Fruit fly (Drosophila melanogaster) whole organism, embryonic: Measurements from ENCODE around the gene CG5498.

Experiments used
- Antp ChIP-seq: fragments of 200-800 bp; sonication (Bioruptor generic); optimal IDR thresholded peaks from 3 replicates; lab custom pipeline; 2016; ENCODE audit warnings: missing biosample characterization, missing genetic modification characterization
- B-H1 ChIP-seq: fragments of 200-800 bp; sonication (Bioruptor generic); IDR thresholded peaks from 3 replicates; pipeline ENCODE4 v1.3.6; 2022; ENCODE audit warnings: missing biosample characterization, missing genetic modification characterization
- CG10366 ChIP-seq: fragments of 200-800 bp; sonication (Bioruptor generic); IDR thresholded peaks from 2 replicates; pipeline ENCODE4 v1.3.6; 2022; ENCODE audit warnings: missing biosample characterization, missing genetic modification characterization
- CG11560 ChIP-seq: fragments of 200-800 bp; sonication (Bioruptor generic); IDR thresholded peaks from 3 replicates; pipeline ENCODE4 v1.3.6; 2022; ENCODE audit warnings: missing biosample characterization, missing genetic modification characterization
- CG13424 ChIP-seq: fragments of 200-800 bp; sonication (Bioruptor generic); optimal IDR thresholded peaks from 2 replicates; lab custom pipeline; 2019; ENCODE audit warnings: missing biosample characterization, mild to moderate bottlenecking, missing genetic modification characterization, moderate library complexity
- CG13624 ChIP-seq: fragments of 200-800 bp; sonication (Bioruptor generic); optimal IDR thresholded peaks from 2 replicates; lab custom pipeline; 2016; ENCODE audit warnings: missing biosample characterization, missing genetic modification characterization
- CG15011 ChIP-seq: fragments of 200-800 bp; sonication (Bioruptor generic); optimal IDR thresholded peaks from 3 replicates; lab custom pipeline; 2018; ENCODE audit warnings: missing biosample characterization, mild to moderate bottlenecking, missing genetic modification characterization
- CG15479 ChIP-seq: fragments of 200-800 bp; sonication (Bioruptor generic); optimal IDR thresholded peaks from 3 replicates; lab custom pipeline; 2019; ENCODE audit warnings: missing biosample characterization, mild to moderate bottlenecking, missing genetic modification characterization, moderate library complexity
- CG16779 ChIP-seq: fragments of 200-800 bp; sonication (Bioruptor generic); IDR thresholded peaks from 2 replicates; pipeline ENCODE4 v1.3.6; 2022; ENCODE audit warnings: missing biosample characterization, missing genetic modification characterization
- CG16815 ChIP-seq: fragments of 200-800 bp; sonication (Bioruptor generic); optimal IDR thresholded peaks from 3 replicates; lab custom pipeline; 2017; ENCODE audit warnings: missing biosample characterization, mild to moderate bottlenecking, missing genetic modification characterization
- CG17568 ChIP-seq: fragments of 200-800 bp; sonication (Bioruptor generic); optimal IDR thresholded peaks from 2 replicates; lab custom pipeline; 2018; ENCODE audit warnings: missing biosample characterization, mild to moderate bottlenecking, missing genetic modification characterization, moderate library complexity
- CG18619 ChIP-seq: fragments of 200-800 bp; sonication (Bioruptor generic); optimal IDR thresholded peaks from 3 replicates; lab custom pipeline; 2017; ENCODE audit warnings: missing biosample characterization, mild to moderate bottlenecking, missing genetic modification characterization
- CG2202 ChIP-seq: fragments of 200-800 bp; sonication (Bioruptor generic); optimal IDR thresholded peaks from 2 replicates; lab custom pipeline; 2018; ENCODE audit warnings: missing biosample characterization, mild to moderate bottlenecking, missing genetic modification characterization
- CG30020 ChIP-seq: fragments of 200-800 bp; optimal IDR thresholded peaks from 2 replicates; lab custom pipeline; 2019; ENCODE audit warnings: missing biosample characterization, mild to moderate bottlenecking, missing genetic modification characterization, moderate library complexity
- CG30431 ChIP-seq: fragments of 200-800 bp; sonication (Bioruptor generic); optimal IDR thresholded peaks from 2 replicates; lab custom pipeline; 2017; ENCODE audit warnings: missing biosample characterization, missing genetic modification characterization
- CG3065 ChIP-seq: fragments of 200-800 bp; sonication (Bioruptor generic); optimal IDR thresholded peaks from 2 replicates; lab custom pipeline; 2016; ENCODE audit warnings: missing biosample characterization, missing genetic modification characterization
- CG31441 ChIP-seq: fragments of 200-800 bp; sonication (Bioruptor generic); IDR thresholded peaks from 2 replicates; pipeline ENCODE4 v1.3.6; 2022; ENCODE audit warnings: missing biosample characterization, missing genetic modification characterization
- CG32767 ChIP-seq: fragments of 200-800 bp; sonication (Bioruptor generic); IDR thresholded peaks from 2 replicates; pipeline ENCODE4 v1.3.6; 2022; ENCODE audit warnings: missing biosample characterization, missing genetic modification characterization
- CG4424 ChIP-seq: fragments of 200-800 bp; sonication (Bioruptor generic); optimal IDR thresholded peaks from 3 replicates; lab custom pipeline; 2016; ENCODE audit warnings: missing biosample characterization, missing genetic modification characterization
- CG4820 ChIP-seq: fragments of 200-800 bp; sonication (Bioruptor generic); optimal IDR thresholded peaks from 3 replicates; lab custom pipeline; 2016; ENCODE audit warnings: missing biosample characterization, missing genetic modification characterization
- CG6689 ChIP-seq: fragments of 200-800 bp; sonication (Bioruptor generic); IDR thresholded peaks from 2 replicates; pipeline ENCODE4 v1.3.6; 2022; ENCODE audit warnings: missing biosample characterization, missing genetic modification characterization
- CG7357 ChIP-seq: fragments of 200-800 bp; sonication (Bioruptor generic); IDR thresholded peaks from 3 replicates; pipeline ENCODE4 v1.3.6; 2022; ENCODE audit warnings: missing biosample characterization, missing genetic modification characterization
- Ets65A ChIP-seq: fragments of 200-800 bp; sonication (Bioruptor generic); peaks from one replicate; lab custom pipeline; 2016; ENCODE audit warnings: missing biosample characterization, missing genetic modification characterization
- Gsc ChIP-seq: fragments of 200-800 bp; sonication (Bioruptor generic); IDR thresholded peaks from 2 replicates; pipeline ENCODE4 v1.3.6; 2022; ENCODE audit warnings: missing biosample characterization, missing genetic modification characterization
- HHEX ChIP-seq: fragments of 200-800 bp; sonication (Bioruptor generic); optimal IDR thresholded peaks from 3 replicates; lab custom pipeline; 2017; ENCODE audit warnings: missing biosample characterization, mild to moderate bottlenecking, missing genetic modification characterization, missing genetic modification reagents
- Max ChIP-seq: fragments of 200-800 bp; sonication (Bioruptor generic); optimal IDR thresholded peaks from 2 replicates; lab custom pipeline; 2016; ENCODE audit warnings: missing biosample characterization, mild to moderate bottlenecking, missing genetic modification characterization
- NC2α ChIP-seq: fragments of 200-800 bp; sonication (Bioruptor generic); optimal IDR thresholded peaks from 2 replicates; lab custom pipeline; 2016; ENCODE audit warnings: missing biosample characterization, missing genetic modification characterization
- NC2β ChIP-seq: fragments of 200-800 bp; sonication (Bioruptor generic); optimal IDR thresholded peaks from 2 replicates; lab custom pipeline; 2016; ENCODE audit warnings: missing biosample characterization, missing genetic modification characterization
- Neu2 ChIP-seq: fragments of 200-800 bp; sonication (Bioruptor generic); optimal IDR thresholded peaks from 3 replicates; lab custom pipeline; 2016; ENCODE audit warnings: missing biosample characterization, missing genetic modification characterization, borderline replicate concordance
- Rfx ChIP-seq: fragments of 200-800 bp; sonication (Bioruptor generic); IDR thresholded peaks from 2 replicates; pipeline ENCODE4 v1.3.6; 2022; ENCODE audit warnings: missing biosample characterization, missing genetic modification characterization
- TFAM ChIP-seq: fragments of 200-800 bp; sonication (Bioruptor generic); optimal IDR thresholded peaks from 2 replicates; lab custom pipeline; 2017; ENCODE audit warnings: missing biosample characterization, missing genetic modification characterization, inconsistent platforms
- ab ChIP-seq: fragments of 200-800 bp; sonication (Bioruptor generic); optimal IDR thresholded peaks from 2 replicates; lab custom pipeline; 2016; ENCODE audit warnings: missing biosample characterization, missing genetic modification characterization
- bbx ChIP-seq: fragments of 200-800 bp; sonication (Bioruptor generic); IDR thresholded peaks from 2 replicates; pipeline ENCODE4 v1.3.6; 2022; ENCODE audit warnings: missing biosample characterization, missing genetic modification characterization; ENCODE audit not compliant: partially characterized antibody
- fru ChIP-seq: fragments of >200 bp; optimal IDR thresholded peaks from 2 replicates; lab custom pipeline; 2017
- gcm ChIP-seq: fragments of 200-800 bp; sonication (Bioruptor generic); optimal IDR thresholded peaks from 2 replicates; lab custom pipeline; 2019; ENCODE audit warnings: missing biosample characterization, mild to moderate bottlenecking, missing genetic modification characterization, moderate library complexity
- grn ChIP-seq: fragments of 200-800 bp; sonication (Bioruptor generic); optimal IDR thresholded peaks from 3 replicates; lab custom pipeline; 2017; ENCODE audit warnings: missing biosample characterization, missing genetic modification characterization
- gt ChIP-seq: fragments of 200-800 bp; sonication (Bioruptor generic); IDR thresholded peaks from 2 replicates; pipeline ENCODE4 v1.3.6; 2022; ENCODE audit warnings: missing biosample characterization, missing genetic modification characterization
- hbn ChIP-seq: fragments of 200-800 bp; sonication (Bioruptor generic); IDR thresholded peaks from 2 replicates; pipeline ENCODE4 v1.3.6; 2022; ENCODE audit warnings: missing biosample characterization, missing genetic modification characterization; ENCODE audit not compliant: partially characterized antibody
- inv ChIP-seq: fragments of 200-800 bp; sonication (Bioruptor generic); IDR thresholded peaks from 2 replicates; pipeline ENCODE4 v1.3.6; 2022; ENCODE audit warnings: missing biosample characterization, missing genetic modification characterization; ENCODE audit not compliant: partially characterized antibody
- kah ChIP-seq: fragments of 200-800 bp; sonication (Bioruptor generic); optimal IDR thresholded peaks from 2 replicates; lab custom pipeline; 2018; ENCODE audit warnings: missing biosample characterization, mild to moderate bottlenecking, missing genetic modification characterization
- pan ChIP-seq, 4 experiments: fragments of >200 bp in 3 of 4; fragments of 200-800 bp in 1 of 4; sonication (Bioruptor generic) in 1 of 4; optimal IDR thresholded peaks in 3 of 4; IDR thresholded peaks in 1 of 4; 2 replicates each; pipeline versions ENCODE4 v1.3.6 to Lab custom; 2017 to 2022; ENCODE audit warnings: missing biosample characterization in 2 of 4, missing genetic modification characterization in 2 of 4, mixed read lengths in 1 of 4
- prd ChIP-seq, 3 experiments: fragments of >200 bp in 2 of 3; fragments of 200-800 bp in 1 of 3; sonication (Bioruptor generic) in 1 of 3; optimal IDR thresholded peaks in 2 of 3; IDR thresholded peaks in 1 of 3; 2 replicates in 2 of 3; 3 replicates in 1 of 3; pipeline versions ENCODE4 v1.3.6 to Lab custom; 2017 to 2022; ENCODE audit warnings: missing biosample characterization in 1 of 3, missing genetic modification characterization in 1 of 3
- pros ChIP-seq: fragments of 200-800 bp; sonication (Bioruptor generic); optimal IDR thresholded peaks from 3 replicates; lab custom pipeline; 2019; ENCODE audit warnings: missing biosample characterization, mild to moderate bottlenecking, missing genetic modification characterization, moderate library complexity
- pum ChIP-seq: fragments of 200-800 bp; sonication (Bioruptor generic); optimal IDR thresholded peaks from 2 replicates; lab custom pipeline; 2016; ENCODE audit warnings: missing biosample characterization, missing genetic modification characterization
- salm ChIP-seq: fragments of 200-800 bp; sonication (Bioruptor generic); optimal IDR thresholded peaks from 2 replicates; lab custom pipeline; 2018; ENCODE audit warnings: missing biosample characterization, mild to moderate bottlenecking, missing genetic modification characterization
- scrt ChIP-seq: fragments of 200-800 bp; sonication (Bioruptor generic); optimal IDR thresholded peaks from 2 replicates; lab custom pipeline; 2018; ENCODE audit warnings: missing biosample characterization, mild to moderate bottlenecking, missing genetic modification characterization, moderate library complexity
- slou ChIP-seq: fragments of 200-800 bp; sonication (Bioruptor generic); optimal IDR thresholded peaks from 3 replicates; lab custom pipeline; 2016; ENCODE audit warnings: missing biosample characterization, missing genetic modification characterization
- sr ChIP-seq: fragments of 200-800 bp; sonication (Bioruptor generic); IDR thresholded peaks from 3 replicates; pipeline ENCODE4 v1.3.6; 2022; ENCODE audit warnings: missing biosample characterization, missing genetic modification characterization
- sug ChIP-seq: fragments of 200-800 bp; optimal IDR thresholded peaks from 2 replicates; lab custom pipeline; 2019; ENCODE audit warnings: missing biosample characterization, mild to moderate bottlenecking, missing genetic modification characterization, moderate library complexity
- tin ChIP-seq: fragments of 200-800 bp; sonication (Bioruptor generic); optimal IDR thresholded peaks from 3 replicates; lab custom pipeline; 2016; ENCODE audit warnings: missing biosample characterization, missing genetic modification characterization
- trh ChIP-seq: fragments of 200-800 bp; sonication (Bioruptor generic); optimal IDR thresholded peaks from 2 replicates; lab custom pipeline; 2016; ENCODE audit warnings: missing biosample characterization, missing genetic modification characterization
- vfl ChIP-seq: fragments of 200-800 bp; sonication (Bioruptor generic); optimal IDR thresholded peaks from 2 replicates; lab custom pipeline; 2016; ENCODE audit warnings: missing biosample characterization, missing genetic modification characterization

The CG5498 gene

DNA sequence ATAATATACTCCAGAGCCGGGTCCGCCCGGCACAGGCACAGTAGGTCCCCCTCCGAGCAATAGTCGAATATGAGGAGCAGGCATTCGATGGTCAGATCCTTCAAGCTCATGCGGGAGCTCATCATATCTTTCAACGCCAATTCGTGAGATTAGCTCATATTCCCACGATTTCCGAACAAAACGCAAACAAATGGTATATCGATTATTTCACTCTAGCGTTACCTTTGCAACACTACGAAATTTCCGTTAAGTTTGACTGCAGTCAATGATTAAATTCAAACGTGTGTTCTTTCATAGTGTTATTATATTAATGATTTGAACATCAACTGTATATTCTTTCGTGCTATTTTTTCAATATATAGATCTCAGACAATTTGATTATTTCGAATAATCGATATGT, 9.4 kb upstream of the CG5498 start, which contains the start of gene CG33969 (continued):
- TF ChIP-seq pros (GFP tag; lab: Kevin White, UChicago) (no peak), CG30431 (GFP tag; lab: Kevin White, UChicago) (no peak), Gsc (GFP tag; lab: Robert Waterston, UW) (no peak), Antp (no peak), CG7357 (GFP tag; lab: Robert Waterston, UW) (no peak), NC2α (GFP tag; lab: Kevin White, UChicago) (no peak), CG13424 (tag; lab: Kevin White, UChicago) (no peak), CG16779 (GFP tag; lab: Robert Waterston, UW) (no peak), bbx (GFP tag; lab: Robert Waterston, UW) (peak; percentile 44; the same call in 1 of the 2 replicates), slou (GFP tag; lab: Kevin White, UChicago) (no peak), grn (GFP tag; lab: Kevin White, UChicago) (no peak), Rfx (GFP tag; lab: Robert Waterston, UW) (no peak), CG2202 (tag; lab: Kevin White, UChicago) (no peak), pum (no peak), trh (GFP tag; lab: Kevin White, UChicago) (no peak), HHEX (GFP tag; lab: Kevin White, UChicago) (no peak), gt (no peak), inv (no peak), CG3065 (GFP tag; lab: Kevin White, UChicago) (no peak), Max (GFP tag; lab: Kevin White, UChicago) (no peak), CG18619 (no peak), scrt (GFP tag; lab: Kevin White, UChicago) (no peak), Ets65A (GFP tag; lab: Kevin White, UChicago) (no peak), pan (optimal IDR thresholded peaks at IDR 0.05; lab: Kevin White, UChicago) (no peak), pan (GFP tag; optimal IDR thresholded peaks at IDR 0.05 in 1 of 2, IDR thresholded peaks at IDR 0.05 in 1 of 2) (no peak), CG15479 (GFP tag; lab: Kevin White, UChicago) (no peak), NC2β (GFP tag; lab: Kevin White, UChicago) (no peak), fru (lab: Kevin White, UChicago) (no peak), Neu2 (GFP tag; lab: Kevin White, UChicago) (no peak), CG16815 (no peak), B-H1 (GFP tag; lab: Robert Waterston, UW) (no peak), ab (GFP tag; lab: Kevin White, UChicago) (no peak), CG10366 (GFP tag; lab: Robert Waterston, UW) (no peak), CG4820 (no peak), hbn (GFP tag; lab: Robert Waterston, UW) (peak; percentile 32; the same call in 1 of the 2 replicates), CG13624 (GFP tag; lab: Kevin White, UChicago) (no peak), CG11560 (no peak), TFAM (no peak), CG32767 (GFP tag; lab: Robert Waterston, UW) (no peak), tin (no peak), sug (tag; lab: Kevin White, UChicago) (peak; percentile 2), CG30020 (tag; lab: Kevin White, UChicago) (peak; percentile 9), vfl (GFP tag; lab: Kevin White, UChicago) (no peak), gcm (no peak), salm (tag; lab: Kevin White, UChicago) (no peak), CG4424 (GFP tag; lab: Kevin White, UChicago) (no peak), CG17568 (GFP tag; lab: Kevin White, UChicago) (no peak), CG31441 (GFP tag; lab: Robert Waterston, UW) (no peak), kah (GFP tag; lab: Kevin White, UChicago) (no peak), CG6689 (GFP tag; lab: Robert Waterston, UW) (no peak), CG15011 (GFP tag; lab: Kevin White, UChicago) (no peak), sr (GFP tag; lab: Robert Waterston, UW) (no peak), prd (optimal IDR thresholded peaks at IDR 0.05; lab: Kevin White, UChicago) (no peak), prd (GFP tag; IDR thresholded peaks at IDR 0.05; lab: Robert Waterston, UW) (no peak)
